Worm (Caenorhabditis elegans) whole organism, young adult: ENCODE measurements around the gene C35A5.3.
A peak's percentile ranks its signal among the peaks of the same experiment; 100 is the strongest.

Experiments used
- Y53F4B.3 ChIP-seq: fragments of 200-800 bp; sonication (Bioruptor generic); IDR thresholded peaks from 2 replicates; pipeline ENCODE4 v1.3.6; 2022; ENCODE audit warnings: missing genetic modification reagents, missing genetic modification characterization, missing compliant biosample characterization
- egrh-3 ChIP-seq: fragments of 200-800 bp; sonication (Bioruptor generic); IDR thresholded peaks from 2 replicates; pipeline ENCODE4 v1.3.6; 2022; ENCODE audit warnings: missing genetic modification reagents, missing genetic modification characterization, missing compliant biosample characterization
- madf-3 ChIP-seq: fragments of 200-800 bp; sonication (Bioruptor generic); IDR thresholded peaks from 2 replicates; pipeline ENCODE4 v1.3.6; 2022; ENCODE audit warnings: missing genetic modification reagents, missing genetic modification characterization, missing compliant biosample characterization

The C35A5.3 gene

ce11 chrV:10449947-10450346, 51.2 kb downstream of the C35A5.3 start:
- peak; percentile 84; the same call in 1 of the 2 replicates for TF ChIP-seq egrh-3 (GFP tag; lab: Robert Waterston, UW)
- peak; percentile 60; the same call in 1 of the 2 replicates for TF ChIP-seq Y53F4B.3 (GFP tag; lab: Robert Waterston, UW)
- TF ChIP-seq madf-3 (GFP tag; lab: Robert Waterston, UW): 0 out of 2 replicates have a peak, but pooled peaks have one; percentile 54
